Worm (Caenorhabditis elegans) whole organism, mixed stage, embryonic: Measurements from ENCODE around the gene C15B12.9.

ENCODE experiments used
- drap-1 ChIP-seq: fragments of 200-800 bp; sonication (Bioruptor generic); optimal IDR thresholded peaks from 3 replicates; lab custom pipeline; 2018; ENCODE audit warnings: mild to moderate bottlenecking, missing genetic modification characterization, missing compliant biosample characterization
- elt-3 ChIP-seq: fragments of 150-350 bp; optimal IDR thresholded peaks from 2 replicates; lab custom pipeline; 2014; ENCODE audit warnings: missing biosample characterization, missing genetic modification characterization
- ham-2 ChIP-seq: fragments of 200-800 bp; sonication (Bioruptor generic); optimal IDR thresholded peaks from 2 replicates; lab custom pipeline; 2018; ENCODE audit warnings: mild to moderate bottlenecking, missing genetic modification characterization, missing compliant biosample characterization
- lin-32 ChIP-seq: fragments of 200-800 bp; sonication (Bioruptor generic); optimal IDR thresholded peaks from 2 replicates; lab custom pipeline; 2018; ENCODE audit warnings: mild to moderate bottlenecking, missing genetic modification characterization, missing compliant biosample characterization
- nhr-28 ChIP-seq: fragments of 150-350 bp; optimal IDR thresholded peaks from 2 replicates; lab custom pipeline; 2014; ENCODE audit warnings: missing biosample characterization, missing genetic modification characterization
- unc-39 ChIP-seq: fragments of 150-350 bp; optimal IDR thresholded peaks from 2 replicates; lab custom pipeline; 2014; ENCODE audit warnings: missing biosample characterization, missing genetic modification characterization
- unc-62 ChIP-seq: fragments of 150-350 bp; optimal IDR thresholded peaks from 2 replicates; lab custom pipeline; 2014; ENCODE audit warnings: missing biosample characterization, missing genetic modification reagents, missing genetic modification characterization
- zip-8 ChIP-seq: fragments of 150-350 bp; optimal IDR thresholded peaks from 2 replicates; lab custom pipeline; 2014; ENCODE audit warnings: missing biosample characterization, missing genetic modification characterization

Gene C15B12.9

ce11 chrX:6519473-6519872, 50.9 kb downstream of the C15B12.9 start:
- TF ChIP-seq nhr-28 (tag; lab: Kevin White, UChicago) (no peak), elt-3 (tag; lab: Kevin White, UChicago) (no peak), unc-39 (no peak), zip-8 (tag; lab: Kevin White, UChicago) (no peak), ham-2 (GFP tag; lab: Kevin White, UChicago) (no peak), lin-32 (no peak), drap-1 (GFP tag; lab: Kevin White, UChicago) (no peak), unc-62 (GFP tag; lab: Kevin White, UChicago) (no peak)
